Worm (Caenorhabditis elegans): ENCODE measurements around the gene F20B6.6.
A peak's percentile ranks its signal among the peaks of the same experiment; 100 is the strongest.

F20B6.6 gene

ce11 chrX:4246237-4246697, 44.3 kb upstream of the F20B6.6 start (continued):
- TF ChIP-seq egl-27 (tag; optimal IDR thresholded peaks at IDR 0.05) (no peak), skn-1 (tag; optimal IDR thresholded peaks at IDR 0.05) (no peak), nhr-25 (tag; optimal IDR thresholded peaks at IDR 0.05) (peak; percentile 43), ceh-16 (tag; optimal IDR thresholded peaks at IDR 0.05) (no peak), nhr-28 (tag; optimal IDR thresholded peaks at IDR 0.05) (no peak), ceh-28 (tag; optimal IDR thresholded peaks at IDR 0.05) (no peak), jun-1 (tag; optimal IDR thresholded peaks at IDR 0.05) (no peak), unc-62 (GFP tag; optimal IDR thresholded peaks at IDR 0.05) (no peak), lsy-12 (tag; optimal IDR thresholded peaks at IDR 0.05) (peak; percentile 2), nhr-12 (tag; optimal IDR thresholded peaks at IDR 0.05) (no peak), nhr-67 (tag; optimal IDR thresholded peaks at IDR 0.05) (no peak), hmg-11 (tag; optimal IDR thresholded peaks at IDR 0.05) (no peak)

DNA sequence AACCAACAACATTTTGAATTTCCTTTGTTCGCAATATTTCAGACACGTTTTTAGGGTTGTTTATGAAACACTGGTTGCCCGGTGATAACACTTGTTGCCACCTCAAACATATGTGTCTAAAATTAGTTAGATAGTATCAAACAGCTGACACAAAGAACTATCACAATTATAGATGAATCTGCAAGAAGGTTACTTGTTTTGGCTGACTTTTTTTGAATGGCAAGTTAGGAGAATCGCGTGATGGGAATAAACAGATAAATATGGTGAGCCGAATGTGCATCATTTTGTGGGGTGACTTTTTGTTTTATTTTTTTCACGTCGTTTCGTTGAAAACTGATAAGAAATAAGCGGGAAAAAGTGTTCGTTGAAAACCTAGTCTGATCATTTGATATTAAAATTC, 43.1 kb upstream of the F20B6.6 start:
- TF ChIP-seq nhr-76 (tag; optimal IDR thresholded peaks at IDR 0.05) (no peak), elt-2 (tag; optimal IDR thresholded peaks at IDR 0.05) (peak; percentile 89), nhr-11 (tag; optimal IDR thresholded peaks at IDR 0.05) (no peak), ceh-82 (tag; optimal IDR thresholded peaks at IDR 0.05) (no peak), tbx-2 (tag; optimal IDR thresholded peaks at IDR 0.05) (no peak), pha-4 (tag; optimal IDR thresholded peaks at IDR 0.05) (peak; percentile 42), sea-2 (GFP tag; optimal IDR thresholded peaks at IDR 0.05) (no peak), pqm-1 (tag; optimal IDR thresholded peaks at IDR 0.05) (peak; percentile 91), elt-1 (tag; optimal IDR thresholded peaks at IDR 0.05) (peak; percentile 28)

- TF ChIP-seq egl-27 (tag; optimal IDR thresholded peaks at IDR 0.05) (no peak), pha-4 (tag; optimal IDR thresholded peaks at IDR 0.05) (peak; percentile 9), nhr-25 (tag; optimal IDR thresholded peaks at IDR 0.05) (no peak), ztf-4 (tag; optimal IDR thresholded peaks at IDR 0.05) (no peak), ZK546.5 (tag; optimal IDR thresholded peaks at IDR 0.05) (no peak), elt-2 (tag; optimal IDR thresholded peaks at IDR 0.05) (peak; percentile 42), nhr-12 (tag; optimal IDR thresholded peaks at IDR 0.05) (no peak), ceh-82 (tag; optimal IDR thresholded peaks at IDR 0.05) (no peak), pqm-1 (tag; optimal IDR thresholded peaks at IDR 0.05) (peak; percentile 37), mml-1 (tag; optimal IDR thresholded peaks at IDR 0.05) (no peak), lin-39 (tag; optimal IDR thresholded peaks at IDR 0.05) (no peak), elt-3 (tag; optimal IDR thresholded peaks at IDR 0.05) (no peak), nhr-28 (tag; optimal IDR thresholded peaks at IDR 0.05) (no peak), fos-1 (tag; optimal IDR thresholded peaks at IDR 0.05) (no peak), ztf-11 (tag; optimal IDR thresholded peaks at IDR 0.05) (no peak), ceh-16 (tag; optimal IDR thresholded peaks at IDR 0.05) (no peak), nhr-43 (tag; optimal IDR thresholded peaks at IDR 0.05; ENCODE audit: poor library complexity, severe bottlenecking) (peak; percentile 38), skn-1 (tag; optimal IDR thresholded peaks at IDR 0.05) (no peak), zag-1 (tag; optimal IDR thresholded peaks at IDR 0.05) (no peak), unc-62 (GFP tag; optimal IDR thresholded peaks at IDR 0.05) (no peak), nfya-1 (tag; optimal IDR thresholded peaks at IDR 0.05; ENCODE audit: insufficient read depth) (no peak), sea-2 (GFP tag; optimal IDR thresholded peaks at IDR 0.05) (no peak), daf-12 (tag; optimal IDR thresholded peaks at IDR 0.05) (no peak), jun-1 (tag; optimal IDR thresholded peaks at IDR 0.05) (peak; percentile 58), ceh-9 (tag; optimal IDR thresholded peaks at IDR 0.05) (no peak), unc-39 (tag; optimal IDR thresholded peaks at IDR 0.05) (no peak)
Observed at ce11 chrX:4244489-4245123, 42.6 kb upstream of the F20B6.6 start.

DNA sequence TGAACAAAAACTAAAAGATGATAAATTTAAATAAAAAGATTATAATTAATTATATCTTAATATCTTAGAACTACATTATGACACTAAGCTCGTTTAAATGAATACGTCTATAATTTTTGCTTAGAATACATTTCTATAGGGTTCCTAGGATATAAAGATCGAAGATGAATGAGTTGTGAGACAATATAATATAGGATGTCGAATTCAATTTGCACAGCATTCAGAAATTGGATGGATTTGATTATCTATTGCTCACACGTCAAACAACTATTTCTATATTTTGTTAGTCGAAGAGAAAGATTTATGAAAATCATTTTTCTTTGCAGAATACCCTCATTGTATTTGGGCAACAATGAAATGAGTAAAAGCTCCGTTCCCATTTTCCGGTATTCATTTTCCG, 37.0 kb upstream of the F20B6.6 start:
- TF ChIP-seq lin-39 (tag; optimal IDR thresholded peaks at IDR 0.05) (no peak), ztf-11 (tag; optimal IDR thresholded peaks at IDR 0.05) (no peak), nhr-77 (tag; optimal IDR thresholded peaks at IDR 0.05) (no peak), zag-1 (tag; optimal IDR thresholded peaks at IDR 0.05) (no peak), fkh-10 (GFP tag; optimal IDR thresholded peaks at IDR 0.05) (peak; percentile 45), pqm-1 (tag; optimal IDR thresholded peaks at IDR 0.05) (no peak), ceh-82 (tag; optimal IDR thresholded peaks at IDR 0.05) (no peak)
